Worm (Caenorhabditis elegans) whole organism, midembryonic: Measurements from ENCODE around the gene EGAP1.5.

Experiments used
- T22C8.4 ChIP-seq: fragments of 200-800 bp; sonication (Bioruptor generic); IDR thresholded peaks from 2 replicates; pipeline ENCODE4 v1.3.6; 2022; ENCODE audit warnings: missing genetic modification characterization, missing compliant biosample characterization
- cog-1 ChIP-seq: sonication (generic microtip); optimal IDR thresholded peaks from 2 replicates; lab custom pipeline; 2016; ENCODE audit warnings: missing genetic modification characterization, missing compliant biosample characterization
- flt-1 ChIP-seq: fragments of 200-800 bp; sonication (Bioruptor generic); IDR thresholded peaks from 2 replicates; pipeline ENCODE4 v1.3.6; 2022; ENCODE audit warnings: missing genetic modification characterization, missing compliant biosample characterization
- klf-2 ChIP-seq: fragments of 200-800 bp; sonication (Bioruptor generic); conservative IDR thresholded peaks from 2 replicates; pipeline ENCODE4 v1.3.6; 2022; ENCODE audit warnings: missing genetic modification reagents, missing genetic modification characterization, missing compliant biosample characterization
- med-1 ChIP-seq: sonication (generic microtip); optimal IDR thresholded peaks from 2 replicates; lab custom pipeline; 2017; ENCODE audit warnings: missing genetic modification characterization, mild to moderate bottlenecking, missing compliant biosample characterization, antibody characterized with exemption, missing genetic modification reagents; ENCODE audit not compliant: insufficient read depth
- ref-1 ChIP-seq: fragments of 200-800 bp; sonication (Bioruptor generic); conservative IDR thresholded peaks from 2 replicates; pipeline ENCODE4 v1.3.6; 2022; ENCODE audit warnings: missing genetic modification reagents, missing genetic modification characterization, missing compliant biosample characterization
- tab-1 ChIP-seq: fragments of 200-800 bp; sonication (Bioruptor generic); IDR thresholded peaks from 2 replicates; pipeline ENCODE4 v1.3.6; 2022; ENCODE audit warnings: missing genetic modification characterization, missing compliant biosample characterization
- ztf-23 ChIP-seq: fragments of 200-800 bp; sonication (Bioruptor generic); IDR thresholded peaks from 2 replicates; pipeline ENCODE4 v1.3.6; 2022; ENCODE audit warnings: missing genetic modification reagents, missing genetic modification characterization, missing compliant biosample characterization
- ztf-29 ChIP-seq: fragments of 200-800 bp; sonication (Bioruptor generic); IDR thresholded peaks from 2 replicates; pipeline ENCODE4 v1.3.6; 2022; ENCODE audit warnings: missing genetic modification reagents, missing genetic modification characterization, missing compliant biosample characterization

The EGAP1.5 gene

DNA sequence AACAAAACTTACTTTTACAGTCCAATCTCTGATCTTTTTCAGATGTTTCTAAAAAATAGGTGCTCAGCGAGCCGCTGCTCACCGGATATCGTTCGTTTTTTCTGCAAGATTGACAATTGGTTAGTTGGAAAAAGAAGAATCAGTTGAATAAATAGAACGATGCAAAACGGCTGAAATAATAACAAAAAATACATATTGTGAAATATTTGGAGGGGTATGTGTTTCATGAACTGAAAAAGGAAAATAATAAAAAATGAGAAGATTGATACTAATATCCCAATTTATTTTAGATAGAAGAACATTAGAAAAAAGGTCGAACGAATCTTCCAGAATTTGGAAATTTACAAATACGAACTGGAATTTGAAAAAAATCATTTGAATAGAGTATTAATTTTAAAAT is 50.5 kb downstream of the EGAP1.5 start, which contains the start of gene frm-2:
TSS of gene frm-2 (minus strand) at position 101 of the 400 bp plus-strand sequence.
- TF ChIP-seq med-1 (no peak), ref-1 (GFP tag; lab: Robert Waterston, UW) (no peak), ztf-23 (GFP tag; lab: Robert Waterston, UW) (no peak), T22C8.4 (GFP tag; lab: Robert Waterston, UW) (no peak), tab-1 (no peak), ztf-29 (GFP tag; lab: Robert Waterston, UW) (no peak), cog-1 (tag; lab: Kevin White, UChicago) (no peak), flt-1 (GFP tag; lab: Robert Waterston, UW) (no peak), klf-2 (GFP tag; lab: Robert Waterston, UW) (no peak)
